Fruit fly (Drosophila melanogaster): ENCODE data around the gene CG15771.

The CG15771 gene

dm6 chrX:5718476-5719012 is 36.8 kb upstream of the CG15771 start (continued):
- TF ChIP-seq wor (GFP tag; IDR thresholded peaks at IDR 0.05): no peak
- no peak for TF ChIP-seq dmrt11E (tag; optimal IDR thresholded peaks at IDR 0.05)
- peak; percentile 57 for TF ChIP-seq sisA (GFP tag; IDR thresholded peaks at IDR 0.05)
- peak; percentile 80 for TF ChIP-seq CG9932 (GFP tag; IDR thresholded peaks at IDR 0.05)
- TF ChIP-seq CG8478 (optimal IDR thresholded peaks at IDR 0.05): no peak
- no peak for TF ChIP-seq CG1832 (GFP tag; optimal IDR thresholded peaks at IDR 0.05)
- no peak for TF ChIP-seq CG8388 (GFP tag; optimal IDR thresholded peaks at IDR 0.05)
- peak; percentile 80 for TF ChIP-seq Meics (GFP tag; optimal IDR thresholded peaks at IDR 0.05)
- TF ChIP-seq lov (optimal IDR thresholded peaks at IDR 0.05): no peak
- TF ChIP-seq lov (GFP tag; IDR thresholded peaks at IDR 0.05): no peak
- peak; percentile 71 for TF ChIP-seq caup (GFP tag; optimal IDR thresholded peaks at IDR 0.05; ENCODE audit: severe bottlenecking)
- peak; percentile 85 for TF ChIP-seq CG13894 (tag; optimal IDR thresholded peaks at IDR 0.05)
- no peak for TF ChIP-seq Scr (GFP tag; IDR thresholded peaks at IDR 0.05; ENCODE audit: partially characterized antibody)
- TF ChIP-seq CG2199 (GFP tag; IDR thresholded peaks at IDR 0.05): no peak
- TF ChIP-seq bigmax (GFP tag; optimal IDR thresholded peaks at IDR 0.05): no peak
- no peak for TF ChIP-seq CG31365 (tag; optimal IDR thresholded peaks at IDR 0.05)
- TF ChIP-seq croc (GFP tag; conservative IDR thresholded peaks at IDR 0.05): no peak
- peak; percentile 14 for TF ChIP-seq Dip3 (GFP tag; optimal IDR thresholded peaks at IDR 0.05)
- peak; percentile 74 for TF ChIP-seq CG7372 (GFP tag; IDR thresholded peaks at IDR 0.05)
- TF ChIP-seq NK7.1 (GFP tag; optimal IDR thresholded peaks at IDR 0.05): no peak
- TF ChIP-seq GATAe (GFP tag; conservative IDR thresholded peaks at IDR 0.05): peak; percentile 20; the same call in 1 of the 2 replicates
- TF ChIP-seq row (GFP tag; IDR thresholded peaks at IDR 0.05): peak; percentile 83
- TF ChIP-seq CG17385 (GFP tag; optimal IDR thresholded peaks at IDR 0.05): peak; percentile 65
- no peak for TF ChIP-seq pzg (GFP tag; optimal IDR thresholded peaks at IDR 0.05)
- TF ChIP-seq CG31388 (GFP tag; optimal IDR thresholded peaks at IDR 0.05): no peak
- no peak for TF ChIP-seq fd102C (GFP tag; optimal IDR thresholded peaks at IDR 0.05)
- no peak for TF ChIP-seq CG4707 (GFP tag; optimal IDR thresholded peaks at IDR 0.05)
- TF ChIP-seq cg (GFP tag; optimal IDR thresholded peaks at IDR 0.05): no peak
- TF ChIP-seq kah (GFP tag; optimal IDR thresholded peaks at IDR 0.05): peak; percentile 12
- TF ChIP-seq CG17802 (tag; optimal IDR thresholded peaks at IDR 0.05): no peak
- no peak; the same call in 1 of the 2 replicates for TF ChIP-seq chm (GFP tag; IDR thresholded peaks at IDR 0.05)
- no peak for TF ChIP-seq h (optimal IDR thresholded peaks at IDR 0.05)
- peak; percentile 30 for TF ChIP-seq schlank (tag; optimal IDR thresholded peaks at IDR 0.05)
- TF ChIP-seq Hr78 (GFP tag; optimal IDR thresholded peaks at IDR 0.05): no peak
- TF ChIP-seq Atf6 (GFP tag; IDR thresholded peaks at IDR 0.05): peak; percentile 86
- TF ChIP-seq CG1602 (GFP tag; optimal IDR thresholded peaks at IDR 0.05): no peak
- TF ChIP-seq CG2678 (tag; optimal IDR thresholded peaks at IDR 0.05): peak; percentile 85
- peak; percentile 42 for TF ChIP-seq sqz (GFP tag; optimal IDR thresholded peaks at IDR 0.05)
- peak; percentile 7 for TF ChIP-seq Blimp-1 (GFP tag; optimal IDR thresholded peaks at IDR 0.05)
- no peak for TF ChIP-seq Doc2 (GFP tag; IDR thresholded peaks at IDR 0.05)
- no peak for TF ChIP-seq Stat92E (GFP tag; optimal IDR thresholded peaks at IDR 0.05)
- peak; percentile 4 for TF ChIP-seq CG1603 (tag; optimal IDR thresholded peaks at IDR 0.05)
- TF ChIP-seq TFAM (GFP tag; optimal IDR thresholded peaks at IDR 0.05): no peak
- peak; percentile 57; the same call in 1 of the 3 replicates for TF ChIP-seq CG11695 (GFP tag; IDR thresholded peaks at IDR 0.05)
- no peak for TF ChIP-seq CG42726 (GFP tag; IDR thresholded peaks at IDR 0.05; ENCODE audit: partially characterized antibody)
- no peak for TF ChIP-seq sna (GFP tag; IDR thresholded peaks at IDR 0.05; ENCODE audit: partially characterized antibody)
- TF ChIP-seq mld (GFP tag; IDR thresholded peaks at IDR 0.05; ENCODE audit: partially characterized antibody): no peak
- no peak for TF ChIP-seq abd-A (tag; optimal IDR thresholded peaks at IDR 0.05)
- TF ChIP-seq BEAF-32 (GFP tag; optimal IDR thresholded peaks at IDR 0.05): no peak
- peak; percentile 56 for TF ChIP-seq CG2712 (tag; optimal IDR thresholded peaks at IDR 0.05)

All from whole organism, embryonic.